Worm (Caenorhabditis elegans) whole organism, L4/young adult: Measurements from ENCODE around the gene T04B2.3.

Source experiments
- W03F9.2 ChIP-seq: fragments of 150-350 bp; optimal IDR thresholded peaks from 2 replicates; lab custom pipeline; 2014; ENCODE audit warnings: missing biosample characterization, missing genetic modification characterization
- him-1 ChIP-seq: sonication (generic microtip); optimal IDR thresholded peaks from 2 replicates; lab custom pipeline; 2016; ENCODE audit warnings: missing genotype, missing genetic modification reagents, missing genetic modification characterization, missing compliant biosample characterization

DNA sequence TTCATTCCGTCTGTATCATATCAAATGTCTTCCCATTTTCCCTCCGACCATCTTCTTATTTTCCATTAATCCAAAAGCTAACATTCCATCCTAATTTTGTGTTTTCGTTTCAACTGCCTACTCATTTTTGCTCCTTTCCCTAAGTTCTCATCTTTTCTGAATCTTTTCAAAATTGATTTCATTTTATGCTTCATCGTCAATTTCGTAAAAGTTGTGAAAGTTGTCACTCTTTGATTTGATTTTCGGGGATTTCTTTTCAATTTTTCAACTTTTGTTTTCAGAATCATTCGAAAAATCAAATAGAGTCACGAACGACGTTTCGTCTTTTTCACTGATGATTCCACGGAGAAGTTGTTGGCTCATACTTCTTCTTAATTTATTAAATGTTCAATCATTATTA lies 20.3 kb downstream of the T04B2.3 start, which contains the start of gene cwn-2:
- TF ChIP-seq him-1 (tag; lab: Kevin White, UChicago) (no peak), W03F9.2 (no peak)
